Worm (Caenorhabditis elegans) whole organism, L4 larva: ENCODE measurements around the gene pha-2.

Experiments
- F10B5.3 ChIP-seq: sonication (generic microtip); optimal IDR thresholded peaks from 2 replicates; lab custom pipeline; 2016; ENCODE audit warnings: mild to moderate bottlenecking, missing genetic modification characterization, missing compliant biosample characterization
- F37D6.2 ChIP-seq: sonication (generic microtip); optimal IDR thresholded peaks from 2 replicates; lab custom pipeline; 2016; ENCODE audit warnings: mild to moderate bottlenecking, missing genetic modification characterization, missing compliant biosample characterization
- R02D3.7 ChIP-seq: fragments of 150-350 bp; sonication (generic microtip); optimal IDR thresholded peaks from 3 replicates; lab custom pipeline; 2014; ENCODE audit warnings: missing biosample characterization, missing genetic modification characterization
- T26A8.4 ChIP-seq: fragments of 200-800 bp; sonication (Bioruptor generic); IDR thresholded peaks from 2 replicates; pipeline ENCODE4 v1.3.6; 2022; ENCODE audit warnings: missing genetic modification characterization, missing compliant biosample characterization
- Y48G9A.11 ChIP-seq: fragments of 200-800 bp; sonication (Bioruptor generic); IDR thresholded peaks from 2 replicates; pipeline ENCODE4 v1.3.6; 2022; ENCODE audit warnings: missing genetic modification reagents, missing genetic modification characterization, missing compliant biosample characterization
- Y75B8A.6 ChIP-seq: fragments of 200-800 bp; sonication (Bioruptor generic); IDR thresholded peaks from 2 replicates; pipeline ENCODE4 v1.3.6; 2022; ENCODE audit warnings: missing genetic modification reagents, missing genetic modification characterization, missing compliant biosample characterization
- aha-1 ChIP-seq: fragments of 150-350 bp; peaks from one replicate; lab custom pipeline; 2014; ENCODE audit warnings: missing biosample characterization, missing genetic modification characterization
- ceh-82 ChIP-seq: sonication (generic microtip); optimal IDR thresholded peaks from 2 replicates; lab custom pipeline; 2017; ENCODE audit warnings: missing biosample characterization, missing genetic modification characterization
- ctbp-1 ChIP-seq: fragments of 200-800 bp; sonication (Bioruptor generic); IDR thresholded peaks from 2 replicates; pipeline ENCODE4 v1.3.6; 2022; ENCODE audit warnings: missing genetic modification reagents, missing genetic modification characterization, missing compliant biosample characterization
- daf-19 ChIP-seq: fragments of 200-800 bp; sonication (Bioruptor generic); conservative IDR thresholded peaks from 2 replicates; pipeline ENCODE4 v1.3.6; 2022; ENCODE audit warnings: missing genetic modification characterization, missing compliant biosample characterization
- dmd-6 ChIP-seq: fragments of 200-800 bp; sonication (Bioruptor generic); IDR thresholded peaks from 2 replicates; pipeline ENCODE4 v1.3.6; 2022; ENCODE audit warnings: missing genetic modification reagents, missing genetic modification characterization, missing compliant biosample characterization
- dmd-9 ChIP-seq: fragments of 200-800 bp; sonication (Bioruptor generic); IDR thresholded peaks from 2 replicates; pipeline ENCODE4 v1.3.6; 2022; ENCODE audit warnings: missing genetic modification reagents, missing genetic modification characterization, missing compliant biosample characterization
- dpl-1 ChIP-seq: fragments of 150-350 bp; optimal IDR thresholded peaks from 2 replicates; lab custom pipeline; 2014; ENCODE audit warnings: missing biosample characterization, missing genetic modification reagents, missing genetic modification characterization
- duxl-1 ChIP-seq: sonication (generic microtip); optimal IDR thresholded peaks from 2 replicates; lab custom pipeline; 2016; ENCODE audit warnings: mild to moderate bottlenecking, missing genetic modification characterization, moderate library complexity, missing compliant biosample characterization; ENCODE audit not compliant: poor library complexity
- egl-27 ChIP-seq: sonication (generic microtip); optimal IDR thresholded peaks from 3 replicates; lab custom pipeline; 2017; ENCODE audit warnings: missing biosample characterization, missing genetic modification reagents, missing genetic modification characterization
- lin-1 ChIP-seq: fragments of 200-800 bp; sonication (Bioruptor generic); IDR thresholded peaks from 2 replicates; pipeline ENCODE4 v1.3.6; 2022; ENCODE audit warnings: missing genetic modification reagents, missing genetic modification characterization, missing compliant biosample characterization
- lin-29 ChIP-seq: fragments of 200-800 bp; sonication (Bioruptor generic); IDR thresholded peaks from 2 replicates; pipeline ENCODE4 v1.3.6; 2022; ENCODE audit warnings: missing genetic modification reagents, missing genetic modification characterization, missing compliant biosample characterization
- lsy-2 ChIP-seq, 2 experiments: fragments of 150-350 bp in 1 of 2; sonication (generic microtip) in 1 of 2; optimal IDR thresholded peaks; 2 replicates each; lab custom pipeline; 2014 to 2017; ENCODE audit warnings: missing biosample characterization in 2 of 2, missing genetic modification characterization in 2 of 2
- madf-9 ChIP-seq: fragments of 200-800 bp; sonication (Bioruptor generic); conservative IDR thresholded peaks from 2 replicates; pipeline ENCODE4 v1.3.6; 2022; ENCODE audit warnings: missing genetic modification reagents, missing genetic modification characterization, missing compliant biosample characterization
- mes-2 ChIP-seq: sonication (generic microtip); optimal IDR thresholded peaks from 2 replicates; lab custom pipeline; 2016; ENCODE audit warnings: missing genotype, mild to moderate bottlenecking, missing genetic modification characterization, missing compliant biosample characterization; ENCODE audit not compliant: poor library complexity, severe bottlenecking
- nhr-11 ChIP-seq: fragments of 150-350 bp; optimal IDR thresholded peaks from 2 replicates; lab custom pipeline; 2014; ENCODE audit warnings: missing biosample characterization, missing genetic modification characterization
- nhr-111 ChIP-seq: fragments of 200-800 bp; sonication (Bioruptor generic); optimal IDR thresholded peaks from 2 replicates; lab custom pipeline; 2018; ENCODE audit warnings: mild to moderate bottlenecking, missing genetic modification characterization, missing compliant biosample characterization
- nhr-6 ChIP-seq: fragments of 150-350 bp; optimal IDR thresholded peaks from 2 replicates; lab custom pipeline; 2014; ENCODE audit warnings: missing biosample characterization, missing genetic modification characterization
- nhr-76 ChIP-seq: fragments of 150-350 bp; optimal IDR thresholded peaks from 2 replicates; lab custom pipeline; 2014; ENCODE audit warnings: missing biosample characterization, missing genetic modification characterization
- sdz-12 ChIP-seq: fragments of 200-800 bp; sonication (Bioruptor generic); optimal IDR thresholded peaks from 2 replicates; lab custom pipeline; 2018; ENCODE audit warnings: mild to moderate bottlenecking, missing genetic modification characterization, missing compliant biosample characterization
- snpc-4 ChIP-seq: fragments of 150-350 bp; optimal IDR thresholded peaks from 2 replicates; lab custom pipeline; 2014; ENCODE audit warnings: missing biosample characterization, missing genetic modification characterization
- tra-1 ChIP-seq: fragments of 200-800 bp; sonication (Bioruptor generic); IDR thresholded peaks from 2 replicates; pipeline ENCODE4 v1.3.6; 2022; ENCODE audit warnings: missing genetic modification reagents, missing genetic modification characterization, missing compliant biosample characterization
- unc-39 ChIP-seq: sonication (generic microtip); optimal IDR thresholded peaks from 2 replicates; lab custom pipeline; 2017; ENCODE audit warnings: missing biosample characterization, missing genetic modification characterization
- unc-62 ChIP-seq, 3 experiments: fragments of 150-350 bp in 1 of 3; sonication (generic microtip); optimal IDR thresholded peaks in 2 of 3; peaks in 1 of 3; 1 replicate in 1 of 3; 2 replicates in 2 of 3; lab custom pipeline; 2014 to 2017; ENCODE audit warnings: missing biosample characterization in 3 of 3, missing genetic modification characterization in 3 of 3, missing genetic modification reagents in 3 of 3, missing genotype in 1 of 3
- zag-1 ChIP-seq: fragments of 150-350 bp; optimal IDR thresholded peaks from 2 replicates; lab custom pipeline; 2014; ENCODE audit warnings: missing biosample characterization, missing genetic modification characterization
- zfp-2 ChIP-seq: sonication (generic microtip); optimal IDR thresholded peaks from 2 replicates; lab custom pipeline; 2016; ENCODE audit warnings: mild to moderate bottlenecking, missing genetic modification characterization, missing compliant biosample characterization
- zfp-3 ChIP-seq: fragments of 200-800 bp; sonication (Bioruptor generic); conservative IDR thresholded peaks from 2 replicates; pipeline ENCODE4 v1.3.6; 2022; ENCODE audit warnings: missing genetic modification reagents, missing genetic modification characterization, missing compliant biosample characterization
- ztf-11 ChIP-seq: fragments of 150-350 bp; optimal IDR thresholded peaks from 2 replicates; lab custom pipeline; 2014; ENCODE audit warnings: missing biosample characterization, missing genetic modification characterization

The pha-2 gene

ce11 chrX:621688-622087, 15.1 kb downstream of the pha-2 start (continued):
- TF ChIP-seq unc-39 (tag; lab: Kevin White, UChicago) (no peak), madf-9 (GFP tag; lab: Robert Waterston, UW) (no peak)

- TF ChIP-seq mes-2 (tag; lab: Kevin White, UChicago): no peak
- TF ChIP-seq ctbp-1 (GFP tag; lab: Robert Waterston, UW): no peak
- TF ChIP-seq R02D3.7 (tag; lab: Kevin White, UChicago): no peak
- TF ChIP-seq dmd-6: no peak
- no peak for TF ChIP-seq nhr-76 (tag; lab: Kevin White, UChicago)
- TF ChIP-seq nhr-6 (tag; lab: Kevin White, UChicago): no peak
- TF ChIP-seq nhr-111: no peak
- no peak for TF ChIP-seq egl-27 (tag; lab: Kevin White, UChicago)
- no peak for TF ChIP-seq ceh-82
- no peak for TF ChIP-seq Y48G9A.11
- TF ChIP-seq lin-1 (GFP tag; lab: Robert Waterston, UW): no peak
- TF ChIP-seq zfp-3 (GFP tag; lab: Robert Waterston, UW): no peak
- no peak for TF ChIP-seq duxl-1 (tag; lab: Kevin White, UChicago)
- no peak for TF ChIP-seq ztf-11 (tag; lab: Kevin White, UChicago)
- TF ChIP-seq dmd-9 (GFP tag; lab: Robert Waterston, UW): no peak
- TF ChIP-seq, all 104 proteins: peak for 0
Observed at ce11 chrX:621190-621589, 15.6 kb downstream of the pha-2 start, which contains the start of gene unc-96. Gene unc-96, minus strand, starts transcription at chrX:621290.

ce11 chrX:617730-618129, 19.1 kb downstream of the pha-2 start:
- TF ChIP-seq T26A8.4 (GFP tag; lab: Robert Waterston, UW) (no peak), snpc-4 (tag; lab: Kevin White, UChicago) (no peak), sdz-12 (GFP tag; lab: Kevin White, UChicago) (no peak), unc-62 (GFP tag; optimal IDR thresholded peaks at IDR 0.05 in 1 of 2; lab: Kevin White, UChicago) (peak in 1 of 2 experiments; percentile 9), unc-62 (tag; optimal IDR thresholded peaks at IDR 0.05; lab: Kevin White, UChicago) (no peak), dpl-1 (GFP tag; lab: Kevin White, UChicago) (no peak), F37D6.2 (tag; lab: Kevin White, UChicago) (no peak), Y75B8A.6 (GFP tag; lab: Robert Waterston, UW) (no peak)

ce11 chrX:612783-613182, 24.0 kb downstream of the pha-2 start:
- TF ChIP-seq duxl-1 (tag; lab: Kevin White, UChicago): no peak
- no peak for TF ChIP-seq lin-29 (GFP tag; lab: Robert Waterston, UW)
- no peak for TF ChIP-seq F10B5.3 (tag; lab: Kevin White, UChicago)
- TF ChIP-seq mes-2 (tag; lab: Kevin White, UChicago): no peak
- no peak for TF ChIP-seq nhr-111
- TF ChIP-seq ztf-11 (tag; lab: Kevin White, UChicago): no peak
- no peak for TF ChIP-seq zfp-2 (tag; lab: Kevin White, UChicago)
- TF ChIP-seq nhr-6 (tag; lab: Kevin White, UChicago): no peak
- no peak for TF ChIP-seq tra-1 (GFP tag; lab: Robert Waterston, UW)
- no peak for TF ChIP-seq aha-1 (tag; lab: Kevin White, UChicago)
- TF ChIP-seq daf-19: no peak
- no peak for TF ChIP-seq nhr-11 (tag; lab: Kevin White, UChicago)
- TF ChIP-seq egl-27 (tag; lab: Kevin White, UChicago): no peak
- no peak for TF ChIP-seq zag-1 (tag; lab: Kevin White, UChicago)

- TF ChIP-seq aha-1 (tag; lab: Kevin White, UChicago): peak; percentile 92
- TF ChIP-seq lsy-2 (tag; optimal IDR thresholded peaks at IDR 0.05; lab: Kevin White, UChicago): no peak
Observed at ce11 chrX:609553-609952, 27.2 kb downstream of the pha-2 start.
